Worm (Caenorhabditis elegans) whole organism, early embryonic: ENCODE measurements around the gene mks-2.

Experiments
- ama-1 ChIP-seq: fragments of 150-350 bp; optimal IDR thresholded peaks from 2 replicates; lab custom pipeline; 2014
- ceh-13 ChIP-seq: fragments of 200-800 bp; sonication (Bioruptor generic); optimal IDR thresholded peaks from 2 replicates; lab custom pipeline; 2018; ENCODE audit warnings: mild to moderate bottlenecking, missing genetic modification characterization, missing compliant biosample characterization
- ets-7 ChIP-seq: sonication (generic microtip); optimal IDR thresholded peaks from 2 replicates; lab custom pipeline; 2016; ENCODE audit warnings: missing genotype, missing genetic modification characterization, missing compliant biosample characterization
- hmg-4 ChIP-seq: fragments of 200-800 bp; sonication (Bioruptor generic); optimal IDR thresholded peaks from 2 replicates; lab custom pipeline; 2018; ENCODE audit warnings: mild to moderate bottlenecking, missing genetic modification characterization, missing compliant biosample characterization
- hnd-1 ChIP-seq: sonication (generic microtip); optimal IDR thresholded peaks from 2 replicates; lab custom pipeline; 2016; ENCODE audit warnings: missing genetic modification characterization, missing compliant biosample characterization
- tra-4 ChIP-seq: sonication (generic microtip); optimal IDR thresholded peaks from 2 replicates; lab custom pipeline; 2017; ENCODE audit warnings: missing genetic modification characterization, missing compliant biosample characterization

ce11 chrII:6263685-6264084, 44.4 kb upstream of the mks-2 start, which contains the start of gene F13H8.3:
- no peak for TF ChIP-seq ama-1 (lab: Kevin White, UChicago)
- TF ChIP-seq hnd-1 (tag; lab: Kevin White, UChicago) = no peak
- TF ChIP-seq tra-4 (tag; lab: Kevin White, UChicago) = no peak
- no peak for TF ChIP-seq hmg-4 (GFP tag; lab: Kevin White, UChicago)
- TF ChIP-seq ets-7 (tag; lab: Kevin White, UChicago) = no peak
- TF ChIP-seq ceh-13 = no peak
